Worm (Caenorhabditis elegans) whole organism, late embryonic: ENCODE results near the gene lipl-6.

Experiments
- ama-1 ChIP-seq: fragments of 150-350 bp; optimal IDR thresholded peaks from 2 replicates; lab custom pipeline; 2014
- elt-4 ChIP-seq: sonication (generic microtip); optimal IDR thresholded peaks from 2 replicates; lab custom pipeline; 2016; ENCODE audit warnings: missing genetic modification characterization, missing compliant biosample characterization
- gmeb-2 ChIP-seq: sonication (generic microtip); optimal IDR thresholded peaks from 2 replicates; lab custom pipeline; 2016; ENCODE audit warnings: missing genetic modification characterization, inconsistent platforms, missing compliant biosample characterization
- nhr-11 ChIP-seq: fragments of 150-350 bp; optimal IDR thresholded peaks from 2 replicates; lab custom pipeline; 2014; ENCODE audit warnings: missing biosample characterization, missing genetic modification characterization
- pqm-1 ChIP-seq: sonication (generic microtip); optimal IDR thresholded peaks from 2 replicates; lab custom pipeline; 2016; ENCODE audit warnings: missing genetic modification characterization, missing compliant biosample characterization
- unc-86 ChIP-seq: sonication (generic microtip); optimal IDR thresholded peaks from 2 replicates; lab custom pipeline; 2016; ENCODE audit warnings: missing genetic modification characterization, missing compliant biosample characterization
- ztf-16 ChIP-seq: sonication (generic microtip); optimal IDR thresholded peaks from 2 replicates; lab custom pipeline; 2017; ENCODE audit warnings: missing genetic modification characterization, missing compliant biosample characterization

- TF ChIP-seq unc-86 (tag; lab: Kevin White, UChicago) (no peak), nhr-11 (tag; lab: Kevin White, UChicago) (no peak), pqm-1 (tag; lab: Kevin White, UChicago) (no peak), ama-1 (no peak), elt-4 (tag; lab: Kevin White, UChicago) (no peak), gmeb-2 (no peak), ztf-16 (tag; lab: Kevin White, UChicago) (no peak)
Measured at ce11 chrV:6881735-6882134, 52.4 kb downstream of the lipl-6 start.
